Worm (Caenorhabditis elegans) whole organism, young adult: ENCODE measurements around the gene oac-32.

Experiments
- B0035.1 ChIP-seq: sonication (generic microtip); optimal IDR thresholded peaks from 2 replicates; lab custom pipeline; 2016; ENCODE audit warnings: missing genetic modification characterization, mild to moderate bottlenecking, missing compliant biosample characterization, missing genotype, missing genetic modification reagents
- D2030.7 ChIP-seq: fragments of 200-800 bp; sonication (Bioruptor generic); IDR thresholded peaks from 2 replicates; pipeline ENCODE4 v1.3.6; 2022; ENCODE audit warnings: missing genetic modification reagents, missing genetic modification characterization, missing compliant biosample characterization
- F22D6.2 ChIP-seq: sonication (generic microtip); optimal IDR thresholded peaks from 2 replicates; lab custom pipeline; 2016; ENCODE audit warnings: mild to moderate bottlenecking, missing genetic modification characterization, missing compliant biosample characterization
- F33H1.4 ChIP-seq: fragments of 200-800 bp; sonication (Bioruptor generic); IDR thresholded peaks from 2 replicates; pipeline ENCODE4 v1.3.6; 2022; ENCODE audit warnings: missing genetic modification reagents, missing genetic modification characterization, missing compliant biosample characterization
- F52B5.7 ChIP-seq: sonication (generic microtip); optimal IDR thresholded peaks from 2 replicates; lab custom pipeline; 2016; ENCODE audit warnings: mild to moderate bottlenecking, missing genetic modification characterization, missing compliant biosample characterization
- F57A8.1 ChIP-seq: fragments of 200-800 bp; sonication (Bioruptor generic); optimal IDR thresholded peaks from 2 replicates; lab custom pipeline; 2018; ENCODE audit warnings: mild to moderate bottlenecking, missing genetic modification characterization, moderate library complexity, missing compliant biosample characterization
- K12H6.12 ChIP-seq: fragments of 200-800 bp; sonication (Bioruptor generic); optimal IDR thresholded peaks from 2 replicates; lab custom pipeline; 2018; ENCODE audit warnings: mild to moderate bottlenecking, missing genetic modification characterization, missing compliant biosample characterization
- T26A5.8 ChIP-seq: sonication (generic microtip); optimal IDR thresholded peaks from 2 replicates; lab custom pipeline; 2016; ENCODE audit warnings: missing genetic modification characterization, missing compliant biosample characterization
- akir-1 ChIP-seq: fragments of 200-800 bp; sonication (Bioruptor generic); optimal IDR thresholded peaks from 2 replicates; lab custom pipeline; 2018; ENCODE audit warnings: mild to moderate bottlenecking, missing genetic modification characterization, moderate library complexity, missing compliant biosample characterization
- athp-1 ChIP-seq: sonication (generic microtip); optimal IDR thresholded peaks from 2 replicates; lab custom pipeline; 2017; ENCODE audit warnings: mild to moderate bottlenecking, missing genetic modification characterization, missing compliant biosample characterization
- attf-3 ChIP-seq: fragments of 200-800 bp; sonication (Bioruptor generic); conservative IDR thresholded peaks from 2 replicates; pipeline ENCODE4 v1.3.6; 2022; ENCODE audit warnings: missing genetic modification reagents, missing genetic modification characterization, missing compliant biosample characterization
- bed-1 ChIP-seq: fragments of 200-800 bp; sonication (Bioruptor generic); IDR thresholded peaks from 2 replicates; pipeline ENCODE4 v1.3.6; 2022; ENCODE audit warnings: missing genetic modification reagents, missing genetic modification characterization, missing compliant biosample characterization
- cebp-1 ChIP-seq, 2 experiments: fragments of 200-800 bp in 1 of 2; sonication (Bioruptor generic) in 1 of 2; sonication (generic microtip) in 1 of 2; IDR thresholded peaks in 1 of 2; optimal IDR thresholded peaks in 1 of 2; 2 replicates each; pipeline versions ENCODE4 v1.3.6 to Lab custom; 2017 to 2022; ENCODE audit warnings: missing compliant biosample characterization in 2 of 2, missing genetic modification characterization in 2 of 2, mild to moderate bottlenecking in 1 of 2, missing genetic modification reagents in 1 of 2, moderate library complexity in 1 of 2
- ekl-4 ChIP-seq: fragments of 200-800 bp; sonication (Bioruptor generic); IDR thresholded peaks from 2 replicates; pipeline ENCODE4 v1.3.6; 2022; ENCODE audit warnings: missing genetic modification reagents, missing genetic modification characterization, missing compliant biosample characterization
- hlh-26 ChIP-seq: fragments of 200-800 bp; sonication (Bioruptor generic); conservative IDR thresholded peaks from 2 replicates; pipeline ENCODE4 v1.3.6; 2022; ENCODE audit warnings: missing genetic modification reagents, missing genetic modification characterization, missing compliant biosample characterization
- lag-1 ChIP-seq: fragments of 200-800 bp; sonication (Bioruptor generic); IDR thresholded peaks from 2 replicates; pipeline ENCODE4 v1.3.6; 2022; ENCODE audit warnings: missing genetic modification reagents, missing genetic modification characterization, missing compliant biosample characterization
- lin-26 ChIP-seq: fragments of 200-800 bp; sonication (Bioruptor generic); IDR thresholded peaks from 2 replicates; pipeline ENCODE4 v1.3.6; 2022; ENCODE audit warnings: missing genetic modification reagents, missing genetic modification characterization, missing compliant biosample characterization
- lin-35 ChIP-seq, 3 experiments: fragments of 150-350 bp in 2 of 3; sonication (generic microtip) in 1 of 3; optimal IDR thresholded peaks; 2 replicates each; lab custom pipeline; 2014 to 2018; ENCODE audit warnings: missing biosample characterization in 3 of 3, missing genetic modification characterization in 3 of 3, missing genetic modification reagents in 3 of 3
- lin-40 ChIP-seq: sonication (generic microtip); optimal IDR thresholded peaks from 2 replicates; lab custom pipeline; 2016; ENCODE audit warnings: missing genetic modification characterization, mild to moderate bottlenecking, missing compliant biosample characterization, missing genotype, missing genetic modification reagents
- lsl-1 ChIP-seq: fragments of 200-800 bp; sonication (Bioruptor generic); optimal IDR thresholded peaks from 2 replicates; lab custom pipeline; 2018; ENCODE audit warnings: mild to moderate bottlenecking, missing genetic modification characterization, moderate library complexity, missing compliant biosample characterization
- nfya-2 ChIP-seq: fragments of 200-800 bp; sonication (Bioruptor generic); IDR thresholded peaks from 2 replicates; pipeline ENCODE4 v1.3.6; 2022; ENCODE audit warnings: missing genetic modification reagents, missing genetic modification characterization, missing compliant biosample characterization
- rec-8 ChIP-seq, 2 experiments: sonication (generic microtip); optimal IDR thresholded peaks; 2 replicates each; lab custom pipeline; 2016; ENCODE audit warnings: mild to moderate bottlenecking in 2 of 2, missing genetic modification characterization in 2 of 2, missing genetic modification reagents in 2 of 2, missing genotype in 2 of 2, missing biosample characterization in 1 of 2, missing compliant biosample characterization in 1 of 2, moderate library complexity in 1 of 2
- sdz-38 ChIP-seq: sonication (generic microtip); optimal IDR thresholded peaks from 2 replicates; lab custom pipeline; 2016; ENCODE audit warnings: missing genotype, missing genetic modification characterization, missing compliant biosample characterization
- sea-2 ChIP-seq: fragments of 200-800 bp; sonication (Bioruptor generic); IDR thresholded peaks from 2 replicates; pipeline ENCODE4 v1.3.6; 2022; ENCODE audit warnings: missing genetic modification characterization, missing compliant biosample characterization
- sptf-2 ChIP-seq: fragments of 200-800 bp; sonication (Bioruptor generic); optimal IDR thresholded peaks from 2 replicates; lab custom pipeline; 2018; ENCODE audit warnings: mild to moderate bottlenecking, missing genetic modification characterization, missing compliant biosample characterization
- tbx-9 ChIP-seq: sonication (generic microtip); optimal IDR thresholded peaks from 2 replicates; lab custom pipeline; 2016; ENCODE audit warnings: borderline replicate concordance, missing genetic modification characterization, inconsistent platforms, missing compliant biosample characterization
- tlf-1 ChIP-seq: fragments of 200-800 bp; sonication (Bioruptor generic); optimal IDR thresholded peaks from 2 replicates; lab custom pipeline; 2018; ENCODE audit warnings: mild to moderate bottlenecking, missing genetic modification characterization, missing compliant biosample characterization
- unc-62 ChIP-seq: fragments of 150-350 bp; optimal IDR thresholded peaks from 2 replicates; lab custom pipeline; 2014; ENCODE audit warnings: missing biosample characterization, missing genetic modification reagents, missing genetic modification characterization
- ztf-26 ChIP-seq: sonication (generic microtip); optimal IDR thresholded peaks from 2 replicates; lab custom pipeline; 2017; ENCODE audit warnings: missing genetic modification characterization, missing compliant biosample characterization
- ztf-28 ChIP-seq: fragments of 200-800 bp; sonication (Bioruptor generic); IDR thresholded peaks from 2 replicates; pipeline ENCODE4 v1.3.6; 2022; ENCODE audit warnings: missing genetic modification reagents, missing genetic modification characterization, missing compliant biosample characterization
- ztf-6 ChIP-seq: fragments of 200-800 bp; sonication (Bioruptor generic); IDR thresholded peaks from 2 replicates; pipeline ENCODE4 v1.3.6; 2022; ENCODE audit warnings: missing genetic modification reagents, missing genetic modification characterization, missing compliant biosample characterization

Gene oac-32

ce11 chrV:1499140-1499539, 46.4 kb downstream of the oac-32 start, which contains the start of gene sru-27:
sru-27 (plus strand) TSS chrV:1499440.
- TF ChIP-seq attf-3 (GFP tag; lab: Robert Waterston, UW) (no peak), tlf-1 (GFP tag; lab: Kevin White, UChicago) (no peak), F33H1.4 (no peak), lin-40 (tag; lab: Kevin White, UChicago) (no peak), akir-1 (GFP tag; lab: Kevin White, UChicago) (no peak), sptf-2 (no peak), B0035.1 (tag; lab: Kevin White, UChicago) (no peak), cebp-1 (GFP tag; IDR thresholded peaks at IDR 0.05; lab: Robert Waterston, UW) (no peak), cebp-1 (tag; optimal IDR thresholded peaks at IDR 0.05; lab: Kevin White, UChicago) (no peak), ztf-6 (GFP tag; lab: Robert Waterston, UW) (no peak), F22D6.2 (tag; lab: Kevin White, UChicago) (no peak), K12H6.12 (tag; lab: Kevin White, UChicago) (no peak), D2030.7 (GFP tag; lab: Robert Waterston, UW) (no peak), sdz-38 (tag; lab: Kevin White, UChicago) (no peak), F57A8.1 (GFP tag; lab: Kevin White, UChicago) (no peak), ztf-26 (tag; lab: Kevin White, UChicago) (no peak), lsl-1 (GFP tag; lab: Kevin White, UChicago) (no peak), lin-26 (GFP tag; lab: Robert Waterston, UW) (no peak), athp-1 (tag; lab: Kevin White, UChicago) (no peak), nfya-2 (GFP tag; lab: Robert Waterston, UW) (no peak), tbx-9 (tag; lab: Kevin White, UChicago) (no peak)
- TF ChIP-seq, all 124 proteins: peak for 0

DNA sequence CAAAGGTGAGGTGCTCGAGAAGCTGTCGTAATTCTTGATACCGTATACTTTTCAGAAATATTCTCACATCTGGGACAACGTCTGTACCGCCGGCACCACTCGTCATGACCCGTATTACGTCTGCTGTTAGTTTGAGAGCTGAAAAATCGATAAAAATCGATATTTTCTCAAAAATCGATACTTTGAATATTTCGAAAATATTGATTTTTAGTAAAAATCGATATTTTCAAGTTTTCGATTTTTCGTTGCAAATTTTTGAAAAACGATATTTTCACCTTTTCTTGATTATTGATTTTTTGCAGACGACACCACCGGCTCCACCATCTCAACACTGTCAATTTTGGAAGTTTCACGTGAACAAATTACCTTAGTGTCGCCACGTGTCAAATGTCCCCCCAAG, 49.8 kb downstream of the oac-32 start:
- no peak for TF ChIP-seq unc-62
- no peak for TF ChIP-seq lsl-1 (GFP tag; lab: Kevin White, UChicago)
- TF ChIP-seq lin-35 (GFP tag; optimal IDR thresholded peaks at IDR 0.05; lab: Kevin White, UChicago), result no peak
- TF ChIP-seq, all 124 proteins: peak for 0

DNA sequence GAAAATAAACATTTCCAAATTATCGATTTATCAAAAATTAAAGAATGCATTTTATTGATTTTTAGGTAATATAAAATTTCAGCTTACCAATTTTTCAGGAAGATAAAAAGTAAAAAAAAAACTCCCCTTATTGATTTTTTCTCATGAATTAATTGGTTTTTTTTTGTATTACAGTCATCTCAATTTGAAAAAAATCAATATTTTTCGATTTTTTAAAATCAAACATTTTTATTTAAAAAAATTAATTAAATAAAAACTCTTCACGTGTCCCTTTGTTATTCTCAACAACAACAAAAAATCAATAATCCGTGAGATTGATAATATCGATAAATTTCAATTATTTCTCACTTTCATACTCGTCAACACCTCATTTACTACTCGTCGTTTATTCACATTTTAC, 50.2 kb downstream of the oac-32 start, which contains the start of gene C38C3.3:
C38C3.3 (plus strand) TSS at position 301 of the 400 bp plus-strand sequence.
- TF ChIP-seq F33H1.4 (no peak), lag-1 (GFP tag; lab: Robert Waterston, UW) (no peak), F52B5.7 (no peak), T26A5.8 (tag; lab: Kevin White, UChicago) (no peak), sea-2 (GFP tag; lab: Robert Waterston, UW) (no peak), rec-8 (tag; optimal IDR thresholded peaks at IDR 0.05; lab: Kevin White, UChicago) (no peak), K12H6.12 (tag; lab: Kevin White, UChicago) (no peak), hlh-26 (GFP tag; lab: Robert Waterston, UW) (no peak), ekl-4 (GFP tag; lab: Robert Waterston, UW) (no peak), bed-1 (GFP tag; lab: Robert Waterston, UW) (no peak)

- TF ChIP-seq bed-1 (GFP tag; lab: Robert Waterston, UW) (no peak), ztf-28 (no peak)
Measured at ce11 chrV:1494469-1494868, 51.1 kb downstream of the oac-32 start, which contains the start of gene spig-7. spig-7 (plus strand) TSS chrV:1494769.
